Fruit fly (Drosophila melanogaster) S2 (cell line): ENCODE data around the gene CG15027.

Source experiments
- CG8478 ChIP-seq: fragments of >200 bp; optimal IDR thresholded peaks from 2 replicates; lab custom pipeline; 2018
- CTCF ChIP-seq, 2 experiments: fragments of >200 bp; optimal IDR thresholded peaks; 2 replicates each; lab custom pipeline; 2018

dm6 chrX:15076038-15076575, 9.5 kb downstream of the CG15027 start, which contains the start of gene Lsd-2:
- TF ChIP-seq CG8478 (lab: Kevin White, UChicago) (no peak), CTCF (optimal IDR thresholded peaks at IDR 0.05; lab: Kevin White, UChicago) (no peak)
